Fruit fly (Drosophila melanogaster) whole organism, embryonic: Measurements from ENCODE around the gene sro.

Experiments
- ATbp ChIP-seq: fragments of 200-800 bp; sonication (Bioruptor generic); optimal IDR thresholded peaks from 2 replicates; lab custom pipeline; 2017; ENCODE audit warnings: missing biosample characterization, mild to moderate bottlenecking, missing genetic modification characterization, missing genetic modification reagents
- Aef1 ChIP-seq: fragments of 200-800 bp; sonication (Bioruptor generic); IDR thresholded peaks from 3 replicates; pipeline ENCODE4 v1.3.6; 2022; ENCODE audit warnings: missing biosample characterization, missing genetic modification characterization
- Asciz ChIP-seq: fragments of 200-800 bp; sonication (Bioruptor generic); optimal IDR thresholded peaks from 2 replicates; lab custom pipeline; 2017; ENCODE audit warnings: missing biosample characterization, mild to moderate bottlenecking, missing genetic modification characterization, missing genetic modification reagents
- Atf3 ChIP-seq: fragments of 200-800 bp; sonication (Bioruptor generic); optimal IDR thresholded peaks from 3 replicates; lab custom pipeline; 2016; ENCODE audit warnings: missing biosample characterization, missing genetic modification characterization
- B-H2 ChIP-seq: fragments of 200-800 bp; sonication (Bioruptor generic); optimal IDR thresholded peaks from 2 replicates; lab custom pipeline; 2018; ENCODE audit warnings: missing biosample characterization, mild to moderate bottlenecking, missing genetic modification characterization
- Bdp1 ChIP-seq: fragments of 200-800 bp; sonication (Bioruptor generic); optimal IDR thresholded peaks from 3 replicates; lab custom pipeline; 2016; ENCODE audit warnings: missing biosample characterization, missing genetic modification characterization
- BtbVII ChIP-seq: fragments of 200-800 bp; sonication (Bioruptor generic); optimal IDR thresholded peaks from 3 replicates; lab custom pipeline; 2017; ENCODE audit warnings: missing biosample characterization, mild to moderate bottlenecking, missing genetic modification characterization
- CG10543 ChIP-seq: fragments of 200-800 bp; sonication (Bioruptor generic); optimal IDR thresholded peaks from 3 replicates; lab custom pipeline; 2017; ENCODE audit warnings: missing biosample characterization, mild to moderate bottlenecking, missing genetic modification characterization, moderate library complexity
- CG10959 ChIP-seq: fragments of 200-800 bp; sonication (Bioruptor generic); IDR thresholded peaks from 2 replicates; pipeline ENCODE4 v1.3.6; 2022; ENCODE audit warnings: missing biosample characterization, missing genetic modification characterization
- CG12071 ChIP-seq: fragments of 200-800 bp; sonication (Bioruptor generic); optimal IDR thresholded peaks from 3 replicates; lab custom pipeline; 2018; ENCODE audit warnings: missing biosample characterization, mild to moderate bottlenecking, missing genetic modification characterization
- CG12236 ChIP-seq: fragments of 200-800 bp; sonication (Bioruptor generic); optimal IDR thresholded peaks from 2 replicates; lab custom pipeline; 2016; ENCODE audit warnings: missing biosample characterization, missing genetic modification characterization
- CG13894 ChIP-seq: fragments of 200-800 bp; sonication (Bioruptor generic); optimal IDR thresholded peaks from 3 replicates; lab custom pipeline; 2018; ENCODE audit warnings: missing biosample characterization, mild to moderate bottlenecking, missing genetic modification characterization, moderate library complexity
- CG14667 ChIP-seq: fragments of 200-800 bp; sonication (Bioruptor generic); IDR thresholded peaks from 2 replicates; pipeline ENCODE4 v1.3.6; 2022; ENCODE audit warnings: missing biosample characterization, missing genetic modification characterization
- CG1529 ChIP-seq: fragments of 200-800 bp; sonication (Bioruptor generic); optimal IDR thresholded peaks from 3 replicates; lab custom pipeline; 2018; ENCODE audit warnings: missing biosample characterization, missing genetic modification characterization
- CG15479 ChIP-seq: fragments of 200-800 bp; sonication (Bioruptor generic); optimal IDR thresholded peaks from 3 replicates; lab custom pipeline; 2019; ENCODE audit warnings: missing biosample characterization, mild to moderate bottlenecking, missing genetic modification characterization, moderate library complexity
- CG1603 ChIP-seq: fragments of 200-800 bp; sonication (Bioruptor generic); optimal IDR thresholded peaks from 2 replicates; lab custom pipeline; 2019; ENCODE audit warnings: missing biosample characterization, mild to moderate bottlenecking, missing genetic modification characterization, moderate library complexity
- CG16779 ChIP-seq: fragments of 200-800 bp; sonication (Bioruptor generic); IDR thresholded peaks from 2 replicates; pipeline ENCODE4 v1.3.6; 2022; ENCODE audit warnings: missing biosample characterization, missing genetic modification characterization
- CG17328 ChIP-seq: fragments of 200-800 bp; sonication (Bioruptor generic); IDR thresholded peaks from 2 replicates; pipeline ENCODE4 v1.3.6; 2022; ENCODE audit warnings: missing biosample characterization, missing genetic modification characterization
- CG4424 ChIP-seq: fragments of 200-800 bp; sonication (Bioruptor generic); optimal IDR thresholded peaks from 3 replicates; lab custom pipeline; 2016; ENCODE audit warnings: missing biosample characterization, missing genetic modification characterization
- CG4820 ChIP-seq: fragments of 200-800 bp; sonication (Bioruptor generic); optimal IDR thresholded peaks from 3 replicates; lab custom pipeline; 2016; ENCODE audit warnings: missing biosample characterization, missing genetic modification characterization
- CG6765 ChIP-seq: fragments of 200-800 bp; sonication (Bioruptor generic); optimal IDR thresholded peaks from 3 replicates; lab custom pipeline; 2017; ENCODE audit warnings: missing biosample characterization, mild to moderate bottlenecking, missing genetic modification characterization
- CG9876 ChIP-seq: fragments of 200-800 bp; sonication (Bioruptor generic); optimal IDR thresholded peaks from 2 replicates; lab custom pipeline; 2016; ENCODE audit warnings: missing biosample characterization, missing genetic modification characterization
- CG9932 ChIP-seq: fragments of 200-800 bp; sonication (Bioruptor generic); IDR thresholded peaks from 2 replicates; pipeline ENCODE4 v1.3.6; 2022; ENCODE audit warnings: missing biosample characterization, missing genetic modification characterization
- Camta ChIP-seq: fragments of 200-800 bp; sonication (Bioruptor generic); optimal IDR thresholded peaks from 2 replicates; lab custom pipeline; 2016; ENCODE audit warnings: missing biosample characterization, missing genetic modification characterization
- D ChIP-seq, 2 experiments: fragments of 200-800 bp in 1 of 2; fragments of >200 bp in 1 of 2; sonication (Bioruptor generic) in 1 of 2; optimal IDR thresholded peaks; 2 replicates in 1 of 2; 3 replicates in 1 of 2; lab custom pipeline; 2017; ENCODE audit warnings: mild to moderate bottlenecking in 1 of 2, missing biosample characterization in 1 of 2, missing genetic modification characterization in 1 of 2, missing genetic modification reagents in 1 of 2
- Dbx ChIP-seq: fragments of 200-800 bp; sonication (Bioruptor generic); IDR thresholded peaks from 3 replicates; pipeline ENCODE4 v1.3.6; 2022; ENCODE audit warnings: missing biosample characterization, missing genetic modification characterization
- Hand ChIP-seq: fragments of 200-800 bp; sonication (Bioruptor generic); optimal IDR thresholded peaks from 2 replicates; lab custom pipeline; 2017; ENCODE audit warnings: mild to moderate bottlenecking, missing biosample characterization, missing genetic modification reagents, missing genetic modification characterization
- Jarid2 ChIP-seq: fragments of 200-800 bp; sonication (Bioruptor generic); optimal IDR thresholded peaks from 3 replicates; lab custom pipeline; 2017; ENCODE audit warnings: mild to moderate bottlenecking, missing biosample characterization, missing genetic modification reagents, missing genetic modification characterization
- NC2α ChIP-seq: fragments of 200-800 bp; sonication (Bioruptor generic); optimal IDR thresholded peaks from 2 replicates; lab custom pipeline; 2016; ENCODE audit warnings: missing biosample characterization, missing genetic modification characterization
- Nf-YA ChIP-seq: fragments of 200-800 bp; sonication (Bioruptor generic); IDR thresholded peaks from 2 replicates; pipeline ENCODE4 v1.3.6; 2022; ENCODE audit warnings: missing biosample characterization, missing genetic modification characterization
- Scr ChIP-seq: fragments of 200-800 bp; sonication (Bioruptor generic); IDR thresholded peaks from 2 replicates; pipeline ENCODE4 v1.3.6; 2022; ENCODE audit warnings: missing biosample characterization, missing genetic modification characterization; ENCODE audit not compliant: partially characterized antibody
- Xrp1 ChIP-seq: fragments of 200-800 bp; sonication (Bioruptor generic); IDR thresholded peaks from 2 replicates; pipeline ENCODE4 v1.3.6; 2022; ENCODE audit warnings: missing biosample characterization, missing genetic modification characterization
- emc ChIP-seq: fragments of 200-800 bp; sonication (Bioruptor generic); optimal IDR thresholded peaks from 2 replicates; lab custom pipeline; 2016; ENCODE audit warnings: missing biosample characterization, missing genetic modification characterization
- fd64A ChIP-seq: fragments of 200-800 bp; sonication (Bioruptor generic); optimal IDR thresholded peaks from 3 replicates; lab custom pipeline; 2018; ENCODE audit warnings: missing biosample characterization, mild to moderate bottlenecking, missing genetic modification characterization
- fu2 ChIP-seq: fragments of 200-800 bp; sonication (Bioruptor generic); optimal IDR thresholded peaks from 2 replicates; lab custom pipeline; 2016; ENCODE audit warnings: missing biosample characterization, missing genetic modification characterization
- gcm ChIP-seq: fragments of 200-800 bp; sonication (Bioruptor generic); optimal IDR thresholded peaks from 2 replicates; lab custom pipeline; 2019; ENCODE audit warnings: missing biosample characterization, mild to moderate bottlenecking, missing genetic modification characterization, moderate library complexity
- gfzf ChIP-seq: fragments of 200-800 bp; sonication (Bioruptor generic); optimal IDR thresholded peaks from 2 replicates; lab custom pipeline; 2016; ENCODE audit warnings: missing biosample characterization, mild to moderate bottlenecking, missing genetic modification characterization, moderate library complexity
- h ChIP-seq: fragments of >200 bp; optimal IDR thresholded peaks from 2 replicates; lab custom pipeline; 2017
- kah ChIP-seq: fragments of 200-800 bp; sonication (Bioruptor generic); optimal IDR thresholded peaks from 2 replicates; lab custom pipeline; 2018; ENCODE audit warnings: missing biosample characterization, mild to moderate bottlenecking, missing genetic modification characterization
- mirr ChIP-seq: fragments of 200-800 bp; sonication (Bioruptor generic); optimal IDR thresholded peaks from 3 replicates; lab custom pipeline; 2018; ENCODE audit warnings: missing biosample characterization, mild to moderate bottlenecking, missing genetic modification characterization
- nom ChIP-seq: fragments of 200-800 bp; sonication (Bioruptor generic); optimal IDR thresholded peaks from 2 replicates; lab custom pipeline; 2017; ENCODE audit warnings: missing biosample characterization, missing genetic modification characterization, mild to moderate bottlenecking, moderate library complexity, missing genetic modification reagents
- otp ChIP-seq: fragments of 200-800 bp; sonication (Bioruptor generic); IDR thresholded peaks from 3 replicates; pipeline ENCODE4, ENCODE4 v1.3.6; 2022; ENCODE audit warnings: missing biosample characterization, missing genetic modification characterization
- prd ChIP-seq, 3 experiments: fragments of >200 bp in 2 of 3; fragments of 200-800 bp in 1 of 3; sonication (Bioruptor generic) in 1 of 3; optimal IDR thresholded peaks in 2 of 3; IDR thresholded peaks in 1 of 3; 2 replicates in 2 of 3; 3 replicates in 1 of 3; pipeline versions ENCODE4 v1.3.6 to Lab custom; 2017 to 2022; ENCODE audit warnings: missing biosample characterization in 1 of 3, missing genetic modification characterization in 1 of 3
- ranshi ChIP-seq: fragments of 200-800 bp; sonication (Bioruptor generic); IDR thresholded peaks from 2 replicates; pipeline ENCODE4 v1.3.6; 2022; ENCODE audit warnings: missing biosample characterization, missing genetic modification characterization
- repo ChIP-seq: fragments of 200-800 bp; sonication (Bioruptor generic); optimal IDR thresholded peaks from 2 replicates; lab custom pipeline; 2016; ENCODE audit warnings: missing biosample characterization, missing genetic modification characterization
- tgo ChIP-seq: fragments of 200-800 bp; sonication (Bioruptor generic); IDR thresholded peaks from 3 replicates; pipeline ENCODE4 v1.3.6; 2022; ENCODE audit warnings: missing biosample characterization, missing genetic modification characterization
- tin ChIP-seq: fragments of 200-800 bp; sonication (Bioruptor generic); optimal IDR thresholded peaks from 3 replicates; lab custom pipeline; 2016; ENCODE audit warnings: missing biosample characterization, missing genetic modification characterization
- tll ChIP-seq, 2 experiments: fragments of 200-800 bp in 1 of 2; fragments of >200 bp in 1 of 2; sonication (Bioruptor generic) in 1 of 2; optimal IDR thresholded peaks; 2 replicates each; lab custom pipeline; 2017 to 2019; ENCODE audit warnings: missing biosample characterization in 2 of 2, missing genetic modification characterization in 2 of 2, mild to moderate bottlenecking in 1 of 2, moderate library complexity in 1 of 2
- trh ChIP-seq: fragments of 200-800 bp; sonication (Bioruptor generic); optimal IDR thresholded peaks from 2 replicates; lab custom pipeline; 2016; ENCODE audit warnings: missing biosample characterization, missing genetic modification characterization
- vnd ChIP-seq: fragments of 200-800 bp; sonication (Bioruptor generic); IDR thresholded peaks from 3 replicates; pipeline ENCODE4 v1.3.6; 2022; ENCODE audit warnings: missing biosample characterization, missing genetic modification characterization; ENCODE audit not compliant: partially characterized antibody
- yki ChIP-seq: fragments of >200 bp; optimal IDR thresholded peaks from 3 replicates; lab custom pipeline; 2018

sro gene

DNA sequence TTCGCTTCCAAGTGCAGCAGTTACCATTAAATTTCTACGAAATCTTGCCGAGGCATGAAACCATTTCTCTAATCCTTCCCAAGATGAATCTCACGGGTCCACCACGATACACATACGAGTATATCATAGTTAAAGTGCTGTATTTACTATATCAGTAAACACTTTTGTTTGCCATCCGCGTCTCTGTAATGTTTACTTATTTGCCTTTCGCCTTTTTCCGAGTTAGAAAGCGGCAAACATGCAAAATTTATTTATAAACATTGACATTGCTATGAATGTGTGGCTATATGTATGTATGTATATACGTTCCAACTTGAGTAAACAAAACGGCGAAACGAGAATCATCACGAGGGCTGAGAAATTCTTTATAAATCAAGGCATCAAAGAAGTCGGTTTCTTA is 36.5 kb downstream of the sro start (continued):
- TF ChIP-seq Camta (GFP tag; lab: Kevin White, UChicago) (no peak), BtbVII (GFP tag; lab: Kevin White, UChicago) (peak; percentile 45), CG9876 (GFP tag; lab: Kevin White, UChicago) (no peak), Asciz (GFP tag; lab: Kevin White, UChicago) (peak; percentile 79), CG1603 (tag; lab: Kevin White, UChicago) (no peak), Scr (no peak), CG14667 (GFP tag; lab: Robert Waterston, UW) (no peak), Hand (no peak), ATbp (GFP tag; lab: Kevin White, UChicago) (peak; percentile 62), CG15479 (GFP tag; lab: Kevin White, UChicago) (peak; percentile 55), CG12236 (GFP tag; lab: Kevin White, UChicago) (no peak), Xrp1 (GFP tag; lab: Robert Waterston, UW) (peak; percentile 69), fd64A (GFP tag; lab: Kevin White, UChicago) (peak; percentile 87), nom (GFP tag; lab: Kevin White, UChicago) (no peak), NC2α (GFP tag; lab: Kevin White, UChicago) (no peak), Nf-YA (GFP tag; lab: Robert Waterston, UW) (no peak), Bdp1 (GFP tag; lab: Kevin White, UChicago) (no peak), gfzf (GFP tag; lab: Kevin White, UChicago) (no peak), CG6765 (peak; percentile 1), D (optimal IDR thresholded peaks at IDR 0.05; lab: Kevin White, UChicago) (no peak), D (GFP tag; optimal IDR thresholded peaks at IDR 0.05; lab: Kevin White, UChicago) (peak; percentile 64), CG16779 (GFP tag; lab: Robert Waterston, UW) (no peak), CG17328 (GFP tag; lab: Robert Waterston, UW) (no peak), prd (optimal IDR thresholded peaks at IDR 0.05; lab: Kevin White, UChicago) (no peak), prd (GFP tag; IDR thresholded peaks at IDR 0.05; lab: Robert Waterston, UW) (no peak), CG10543 (GFP tag; lab: Kevin White, UChicago) (peak; percentile 18), CG13894 (no peak), trh (GFP tag; lab: Kevin White, UChicago) (no peak), repo (GFP tag; lab: Kevin White, UChicago) (no peak), tgo (no peak), h (lab: Kevin White, UChicago) (no peak), CG12071 (GFP tag; lab: Kevin White, UChicago) (peak; percentile 62), CG10959 (GFP tag; lab: Robert Waterston, UW) (no peak), tin (GFP tag; lab: Kevin White, UChicago) (no peak), tll (GFP tag; optimal IDR thresholded peaks at IDR 0.05; lab: Kevin White, UChicago) (no peak), vnd (GFP tag; lab: Robert Waterston, UW) (no peak), fu2 (GFP tag; lab: Kevin White, UChicago) (no peak), otp (0 out of 3 replicates have a peak, but pooled peaks have one; percentile 35), Aef1 (no peak), yki (lab: Kevin White, UChicago) (no peak), mirr (GFP tag; lab: Kevin White, UChicago) (no peak), gcm (GFP tag; lab: Kevin White, UChicago) (peak; percentile 13), Jarid2 (GFP tag; lab: Kevin White, UChicago) (peak; percentile 15), Dbx (GFP tag; lab: Robert Waterston, UW) (no peak), CG9932 (GFP tag; lab: Robert Waterston, UW) (no peak), emc (GFP tag; lab: Kevin White, UChicago) (no peak), ranshi (GFP tag; lab: Robert Waterston, UW) (no peak), CG1529 (GFP tag; lab: Kevin White, UChicago) (no peak), Atf3 (GFP tag; lab: Kevin White, UChicago) (no peak), kah (GFP tag; lab: Kevin White, UChicago) (peak; percentile 21), CG4820 (GFP tag; lab: Kevin White, UChicago) (no peak), B-H2 (GFP tag; lab: Kevin White, UChicago) (no peak), CG4424 (peak; percentile 15)
